Worm (Caenorhabditis elegans): ENCODE data around the gene camt-1.

camt-1 gene

ce11 chrII:4467869-4468268 lies 37.1 kb downstream of the camt-1 start, which contains the start of gene W06B4.2:
Gene W06B4.2 (plus strand): TSS chrII:4468169.
- no peak for TF ChIP-seq ceh-40 (GFP tag; IDR thresholded peaks at IDR 0.05)
- no peak for TF ChIP-seq ZK185.1 (tag; optimal IDR thresholded peaks at IDR 0.05; ENCODE audit: poor library complexity, severe bottlenecking)
- no peak for TF ChIP-seq hlh-26 (GFP tag; conservative IDR thresholded peaks at IDR 0.05)
- TF ChIP-seq nhr-90 (tag; optimal IDR thresholded peaks at IDR 0.05) = no peak
- TF ChIP-seq sdz-38 (tag; optimal IDR thresholded peaks at IDR 0.05) = no peak
- no peak for TF ChIP-seq efl-1 (GFP tag; optimal IDR thresholded peaks at IDR 0.05)
- TF ChIP-seq fkh-3 (tag; optimal IDR thresholded peaks at IDR 0.05) = no peak
- TF ChIP-seq egl-44 (GFP tag; IDR thresholded peaks at IDR 0.05) = no peak

- TF ChIP-seq Y79H2A.3 (GFP tag; conservative IDR thresholded peaks at IDR 0.05) (no peak), sdz-38 (tag; optimal IDR thresholded peaks at IDR 0.05) (no peak), repo-1 (tag; optimal IDR thresholded peaks at IDR 0.05) (no peak), ceh-27 (GFP tag; optimal IDR thresholded peaks at IDR 0.05) (no peak), hmg-1.2 (GFP tag; IDR thresholded peaks at IDR 0.05) (no peak), nhr-27 (tag; optimal IDR thresholded peaks at IDR 0.05) (no peak), let-607 (tag; optimal IDR thresholded peaks at IDR 0.05) (no peak)
These were observed 42.1 kb downstream of the camt-1 start for ce11 chrII:4462842-4463241.

- no peak for TF ChIP-seq sdz-38 (tag; optimal IDR thresholded peaks at IDR 0.05)
- TF ChIP-seq F39B2.1 (GFP tag; IDR thresholded peaks at IDR 0.05) = no peak
- no peak for TF ChIP-seq pbrm-1 (GFP tag; IDR thresholded peaks at IDR 0.05)
- TF ChIP-seq T07F8.4 (tag; optimal IDR thresholded peaks at IDR 0.05) = no peak
- no peak for TF ChIP-seq F33H1.4 (GFP tag; IDR thresholded peaks at IDR 0.05)
- TF ChIP-seq ceh-100 (GFP tag; IDR thresholded peaks at IDR 0.05) = no peak
- TF ChIP-seq ztf-3 (GFP tag; optimal IDR thresholded peaks at IDR 0.05) = no peak
- TF ChIP-seq nfya-2 (GFP tag; IDR thresholded peaks at IDR 0.05) = no peak
These were observed 44.1 kb downstream of the camt-1 start, which contains the start of the genes T12C9.7 and vps-18 for ce11 chrII:4460851-4461250. Gene T12C9.7 (minus strand): TSS chrII:4460951. Gene vps-18 (plus strand): TSS chrII:4461130.

ce11 chrII:4460297-4460696 lies 44.6 kb downstream of the camt-1 start:
- TF ChIP-seq madf-10 (tag; optimal IDR thresholded peaks at IDR 0.05) (no peak), F57C9.4 (tag; optimal IDR thresholded peaks at IDR 0.05) (no peak), F37B4.10 (GFP tag; IDR thresholded peaks at IDR 0.05) (no peak), ztf-25 (GFP tag; IDR thresholded peaks at IDR 0.05) (no peak), dox-1 (GFP tag; IDR thresholded peaks at IDR 0.05) (peak; percentile 39; the same call in 1 of the 2 replicates), atf-7 (tag; optimal IDR thresholded peaks at IDR 0.05) (no peak), lin-54 (GFP tag; optimal IDR thresholded peaks at IDR 0.05) (peak; percentile 27), ceh-100 (GFP tag; IDR thresholded peaks at IDR 0.05) (no peak), egrh-3 (GFP tag; IDR thresholded peaks at IDR 0.05) (no peak), F23B12.7 (tag; optimal IDR thresholded peaks at IDR 0.05; ENCODE audit: insufficient read depth) (no peak), F52B5.7 (tag; optimal IDR thresholded peaks at IDR 0.05) (no peak), F22D6.2 (tag; optimal IDR thresholded peaks at IDR 0.05) (no peak), hmg-20 (GFP tag; IDR thresholded peaks at IDR 0.05) (no peak), T07F8.4 (tag; optimal IDR thresholded peaks at IDR 0.05) (no peak), madf-6 (GFP tag; IDR thresholded peaks at IDR 0.05) (peak; percentile 90), xnd-1 (tag; optimal IDR thresholded peaks at IDR 0.05) (peak; percentile 93), nfyb-1 (GFP tag; IDR thresholded peaks at IDR 0.05) (no peak), attf-5 (GFP tag; optimal IDR thresholded peaks at IDR 0.05) (no peak), Y79H2A.3 (GFP tag; conservative IDR thresholded peaks at IDR 0.05) (no peak), dpff-1 (tag; optimal IDR thresholded peaks at IDR 0.05) (no peak), aptf-3 (GFP tag; IDR thresholded peaks at IDR 0.05) (no peak), egl-44 (GFP tag; IDR thresholded peaks at IDR 0.05) (no peak), madf-8 (GFP tag; conservative IDR thresholded peaks at IDR 0.05) (peak; percentile 73), aptf-2 (GFP tag; conservative IDR thresholded peaks at IDR 0.05) (no peak), unc-130 (GFP tag; optimal IDR thresholded peaks at IDR 0.05) (no peak), rec-8 (tag; optimal IDR thresholded peaks at IDR 0.05) (no peak), ceh-91 (GFP tag; IDR thresholded peaks at IDR 0.05) (peak; percentile 56)
